Fruit fly (Drosophila melanogaster) whole organism, embryonic: ENCODE measurements around the gene CG7333.
A peak's percentile ranks its signal among the peaks of the same experiment; 100 is the strongest.

Experiments
- Atf3 ChIP-seq: fragments of 200-800 bp; sonication (Bioruptor generic); optimal IDR thresholded peaks from 3 replicates; lab custom pipeline; 2016; ENCODE audit warnings: missing biosample characterization, missing genetic modification characterization
- Atf6 ChIP-seq: fragments of 200-800 bp; sonication (Bioruptor generic); IDR thresholded peaks from 2 replicates; pipeline ENCODE4 v1.3.6; 2022; ENCODE audit warnings: missing biosample characterization, missing genetic modification characterization
- Bdp1 ChIP-seq: fragments of 200-800 bp; sonication (Bioruptor generic); optimal IDR thresholded peaks from 3 replicates; lab custom pipeline; 2016; ENCODE audit warnings: missing biosample characterization, missing genetic modification characterization
- Bgb ChIP-seq: fragments of 200-800 bp; sonication (Bioruptor generic); IDR thresholded peaks from 2 replicates; pipeline ENCODE4 v1.3.6; 2022; ENCODE audit warnings: missing biosample characterization, missing genetic modification characterization; ENCODE audit not compliant: partially characterized antibody
- CG12942 ChIP-seq: fragments of 200-800 bp; sonication (Bioruptor generic); optimal IDR thresholded peaks from 3 replicates; lab custom pipeline; 2016; ENCODE audit warnings: missing biosample characterization, missing genetic modification characterization
- CG13775 ChIP-seq: fragments of 200-800 bp; sonication (Bioruptor generic); optimal IDR thresholded peaks from 3 replicates; lab custom pipeline; 2017; ENCODE audit warnings: missing biosample characterization, mild to moderate bottlenecking, missing genetic modification characterization
- CG16813 ChIP-seq: fragments of 200-800 bp; sonication (Bioruptor generic); IDR thresholded peaks from 3 replicates; pipeline ENCODE4 v1.3.6; 2022; ENCODE audit warnings: missing biosample characterization, missing genetic modification characterization; ENCODE audit not compliant: partially characterized antibody
- CG17361 ChIP-seq: fragments of 200-800 bp; sonication (Bioruptor generic); IDR thresholded peaks from 3 replicates; pipeline ENCODE4 v1.3.6; 2022; ENCODE audit warnings: missing biosample characterization, missing genetic modification characterization
- CG17829 ChIP-seq: fragments of 200-800 bp; optimal IDR thresholded peaks from 2 replicates; lab custom pipeline; 2019; ENCODE audit warnings: missing biosample characterization, mild to moderate bottlenecking, missing genetic modification characterization, moderate library complexity
- CG2202 ChIP-seq: fragments of 200-800 bp; sonication (Bioruptor generic); optimal IDR thresholded peaks from 2 replicates; lab custom pipeline; 2018; ENCODE audit warnings: missing biosample characterization, mild to moderate bottlenecking, missing genetic modification characterization
- CG2678 ChIP-seq: fragments of 200-800 bp; sonication (Bioruptor generic); optimal IDR thresholded peaks from 3 replicates; lab custom pipeline; 2019; ENCODE audit warnings: missing biosample characterization, mild to moderate bottlenecking, missing genetic modification characterization, moderate library complexity
- CG3407 ChIP-seq: fragments of 200-800 bp; sonication (Bioruptor generic); optimal IDR thresholded peaks from 2 replicates; lab custom pipeline; 2018; ENCODE audit warnings: missing biosample characterization, mild to moderate bottlenecking, missing genetic modification characterization
- CG34224 ChIP-seq: fragments of 200-800 bp; sonication (Bioruptor generic); IDR thresholded peaks from 3 replicates; pipeline ENCODE4 v1.3.6; 2022; ENCODE audit warnings: missing biosample characterization, missing genetic modification characterization; ENCODE audit not compliant: partially characterized antibody
- CG34422 ChIP-seq: fragments of 200-800 bp; sonication (Bioruptor generic); IDR thresholded peaks from 3 replicates; pipeline ENCODE4 v1.3.6; 2022; ENCODE audit warnings: missing biosample characterization, missing genetic modification characterization
- CG3847 ChIP-seq: fragments of 200-800 bp; sonication (Bioruptor generic); IDR thresholded peaks from 2 replicates; pipeline ENCODE4 v1.3.6; 2022; ENCODE audit warnings: missing biosample characterization, missing genetic modification characterization
- CG43689 ChIP-seq: fragments of 200-800 bp; sonication (Bioruptor generic); IDR thresholded peaks from 2 replicates; pipeline ENCODE4 v1.3.6; 2022; ENCODE audit warnings: missing biosample characterization, missing genetic modification characterization
- CG4617 ChIP-seq: fragments of 200-800 bp; sonication (Bioruptor generic); optimal IDR thresholded peaks from 3 replicates; lab custom pipeline; 2016; ENCODE audit warnings: missing biosample characterization, missing genetic modification characterization, borderline replicate concordance
- CG6854 ChIP-seq: fragments of 200-800 bp; sonication (Bioruptor generic); optimal IDR thresholded peaks from 3 replicates; lab custom pipeline; 2017; ENCODE audit warnings: missing biosample characterization, mild to moderate bottlenecking, missing genetic modification characterization
- CG7357 ChIP-seq: fragments of 200-800 bp; sonication (Bioruptor generic); IDR thresholded peaks from 3 replicates; pipeline ENCODE4 v1.3.6; 2022; ENCODE audit warnings: missing biosample characterization, missing genetic modification characterization
- CG7745 ChIP-seq: fragments of 200-800 bp; sonication (Bioruptor generic); optimal IDR thresholded peaks from 2 replicates; lab custom pipeline; 2018; ENCODE audit warnings: missing biosample characterization, mild to moderate bottlenecking, missing genetic modification characterization, moderate library complexity
- CG8281 ChIP-seq: fragments of 200-800 bp; sonication (Bioruptor generic); optimal IDR thresholded peaks from 2 replicates; lab custom pipeline; 2018; ENCODE audit warnings: missing biosample characterization, mild to moderate bottlenecking, missing genetic modification characterization, moderate library complexity
- CG8290 ChIP-seq, 3 experiments: fragments of 200-800 bp; sonication (Bioruptor generic); optimal IDR thresholded peaks; 2 replicates each; lab custom pipeline; 2016 to 2019; ENCODE audit warnings: missing biosample characterization in 3 of 3, missing genetic modification characterization in 3 of 3, mild to moderate bottlenecking in 2 of 3, moderate library complexity in 1 of 3
- Dip2 ChIP-seq: fragments of 200-800 bp; sonication (Bioruptor generic); IDR thresholded peaks from 2 replicates; pipeline ENCODE4 v1.3.6; 2022; ENCODE audit warnings: missing biosample characterization, missing genetic modification characterization
- Dref ChIP-seq: fragments of 200-800 bp; sonication (Bioruptor generic); IDR thresholded peaks from 2 replicates; pipeline ENCODE4 v1.3.6; 2022; ENCODE audit warnings: missing biosample characterization, missing genetic modification characterization
- Fer3 ChIP-seq: fragments of 200-800 bp; sonication (Bioruptor generic); optimal IDR thresholded peaks from 2 replicates; lab custom pipeline; 2018; ENCODE audit warnings: missing biosample characterization, mild to moderate bottlenecking, missing genetic modification characterization, moderate library complexity
- HLH4C ChIP-seq: fragments of 200-800 bp; sonication (Bioruptor generic); IDR thresholded peaks from 3 replicates; pipeline ENCODE4 v1.3.6; 2022; ENCODE audit warnings: missing biosample characterization, missing genetic modification characterization; ENCODE audit not compliant: partially characterized antibody
- Hmx ChIP-seq: fragments of 200-800 bp; sonication (Bioruptor generic); optimal IDR thresholded peaks from 2 replicates; lab custom pipeline; 2016; ENCODE audit warnings: missing biosample characterization, missing genetic modification characterization
- Mrtf ChIP-seq: fragments of 200-800 bp; sonication (Bioruptor generic); IDR thresholded peaks from 3 replicates; pipeline ENCODE4 v1.3.6; 2022; ENCODE audit warnings: missing biosample characterization, missing genetic modification characterization
- Nf-YA ChIP-seq: fragments of 200-800 bp; sonication (Bioruptor generic); IDR thresholded peaks from 2 replicates; pipeline ENCODE4 v1.3.6; 2022; ENCODE audit warnings: missing biosample characterization, missing genetic modification characterization
- Pdp1 ChIP-seq, 2 experiments: fragments of 200-800 bp; sonication (Bioruptor generic); optimal IDR thresholded peaks; 3 replicates each; lab custom pipeline; 2016; ENCODE audit warnings: missing biosample characterization in 2 of 2, missing genetic modification characterization in 2 of 2, mild to moderate bottlenecking in 1 of 2, moderate library complexity in 1 of 2
- Scr ChIP-seq: fragments of 200-800 bp; sonication (Bioruptor generic); IDR thresholded peaks from 2 replicates; pipeline ENCODE4 v1.3.6; 2022; ENCODE audit warnings: missing biosample characterization, missing genetic modification characterization; ENCODE audit not compliant: partially characterized antibody
- TFAM ChIP-seq: fragments of 200-800 bp; sonication (Bioruptor generic); optimal IDR thresholded peaks from 2 replicates; lab custom pipeline; 2017; ENCODE audit warnings: missing biosample characterization, missing genetic modification characterization, inconsistent platforms
- chinmo ChIP-seq: fragments of 200-800 bp; sonication (Bioruptor generic); IDR thresholded peaks from 4 replicates; pipeline ENCODE4 v1.3.6; 2022; ENCODE audit warnings: missing biosample characterization, missing genetic modification characterization; ENCODE audit not compliant: partially characterized antibody
- crp ChIP-seq, 2 experiments: fragments of 200-800 bp; sonication (Bioruptor generic); optimal IDR thresholded peaks; 2 replicates in 1 of 2; 3 replicates in 1 of 2; lab custom pipeline; 2017; ENCODE audit warnings: missing biosample characterization in 2 of 2, missing genetic modification characterization in 2 of 2, mild to moderate bottlenecking in 1 of 2, moderate library complexity in 1 of 2
- emc ChIP-seq: fragments of 200-800 bp; sonication (Bioruptor generic); optimal IDR thresholded peaks from 2 replicates; lab custom pipeline; 2016; ENCODE audit warnings: missing biosample characterization, missing genetic modification characterization
- fd96Cb ChIP-seq: fragments of 200-800 bp; sonication (Bioruptor generic); optimal IDR thresholded peaks from 2 replicates; lab custom pipeline; 2018; ENCODE audit warnings: missing biosample characterization, mild to moderate bottlenecking, missing genetic modification characterization, moderate library complexity
- gt ChIP-seq: fragments of 200-800 bp; sonication (Bioruptor generic); IDR thresholded peaks from 2 replicates; pipeline ENCODE4 v1.3.6; 2022; ENCODE audit warnings: missing biosample characterization, missing genetic modification characterization
- hb ChIP-seq: fragments of 200-800 bp; sonication (Bioruptor generic); IDR thresholded peaks from 3 replicates; pipeline ENCODE4 v1.3.6; 2022; ENCODE audit warnings: missing biosample characterization, missing genetic modification characterization; ENCODE audit not compliant: partially characterized antibody
- hbn ChIP-seq: fragments of 200-800 bp; sonication (Bioruptor generic); IDR thresholded peaks from 2 replicates; pipeline ENCODE4 v1.3.6; 2022; ENCODE audit warnings: missing biosample characterization, missing genetic modification characterization; ENCODE audit not compliant: partially characterized antibody
- pan ChIP-seq, 4 experiments: fragments of >200 bp in 3 of 4; fragments of 200-800 bp in 1 of 4; sonication (Bioruptor generic) in 1 of 4; optimal IDR thresholded peaks in 3 of 4; IDR thresholded peaks in 1 of 4; 2 replicates each; pipeline versions ENCODE4 v1.3.6 to Lab custom; 2017 to 2022; ENCODE audit warnings: missing biosample characterization in 2 of 4, missing genetic modification characterization in 2 of 4, mixed read lengths in 1 of 4
- peb ChIP-seq: fragments of 200-800 bp; sonication (Bioruptor generic); IDR thresholded peaks from 2 replicates; pipeline ENCODE4 v1.3.6; 2022; ENCODE audit warnings: missing biosample characterization, missing genetic modification characterization
- phol ChIP-seq: fragments of 200-800 bp; sonication (Bioruptor generic); optimal IDR thresholded peaks from 3 replicates; lab custom pipeline; 2018; ENCODE audit warnings: missing biosample characterization, mild to moderate bottlenecking, missing genetic modification characterization, moderate library complexity
- sna ChIP-seq: fragments of 200-800 bp; sonication (Bioruptor generic); IDR thresholded peaks from 2 replicates; pipeline ENCODE4 v1.3.6; 2022; ENCODE audit warnings: missing biosample characterization, missing genetic modification characterization; ENCODE audit not compliant: partially characterized antibody
- trem ChIP-seq: fragments of 200-800 bp; optimal IDR thresholded peaks from 3 replicates; lab custom pipeline; 2019; ENCODE audit warnings: missing biosample characterization, mild to moderate bottlenecking, missing genetic modification characterization, moderate library complexity
- vnd ChIP-seq: fragments of 200-800 bp; sonication (Bioruptor generic); IDR thresholded peaks from 3 replicates; pipeline ENCODE4 v1.3.6; 2022; ENCODE audit warnings: missing biosample characterization, missing genetic modification characterization; ENCODE audit not compliant: partially characterized antibody
- vvl ChIP-seq: fragments of 200-800 bp; sonication (Bioruptor generic); IDR thresholded peaks from 2 replicates; pipeline ENCODE4 v1.3.6; 2022; ENCODE audit warnings: missing biosample characterization, missing genetic modification characterization
- wdn ChIP-seq: fragments of 200-800 bp; sonication (Bioruptor generic); IDR thresholded peaks from 2 replicates; pipeline ENCODE4 v1.3.6; 2022; ENCODE audit warnings: missing biosample characterization, missing genetic modification characterization
- z ChIP-seq: fragments of 200-800 bp; sonication (Bioruptor generic); IDR thresholded peaks from 3 replicates; pipeline ENCODE4 v1.3.6; 2022; ENCODE audit warnings: missing biosample characterization, missing genetic modification characterization

Gene CG7333

dm6 chr3R:19642893-19643270 is 42.4 kb downstream of the CG7333 start (continued):
- TF ChIP-seq Atf3 (GFP tag; lab: Kevin White, UChicago), result no peak
- 0 out of 2 replicates have a peak, but pooled peaks have one; percentile 12 for TF ChIP-seq CG3847 (GFP tag; lab: Robert Waterston, UW)
- TF ChIP-seq Dip2 (GFP tag; lab: Robert Waterston, UW), result no peak
- TF ChIP-seq CG17361, result peak; percentile 47; the same call in 1 of the 3 replicates
- TF ChIP-seq Mrtf (GFP tag; lab: Robert Waterston, UW), result 0 out of 3 replicates have a peak, but pooled peaks have one; percentile 26
- peak; percentile 69 for TF ChIP-seq CG16813 (GFP tag; lab: Robert Waterston, UW)
- peak; percentile 39; the same call in 1 of the 2 replicates for TF ChIP-seq vvl
- peak; percentile 67; the same call in 1 of the 3 replicates for TF ChIP-seq vnd
- peak; percentile 70 for TF ChIP-seq hbn
- peak; percentile 77 for TF ChIP-seq Scr (GFP tag; lab: Robert Waterston, UW)
- peak; percentile 82 for TF ChIP-seq sna (GFP tag; lab: Robert Waterston, UW)
- 0 out of 3 replicates have a peak, but pooled peaks have one; percentile 7 for TF ChIP-seq CG34422 (GFP tag; lab: Robert Waterston, UW)
- no peak for TF ChIP-seq Nf-YA
- TF ChIP-seq pan (optimal IDR thresholded peaks at IDR 0.05; lab: Kevin White, UChicago), result no peak
- TF ChIP-seq pan (GFP tag; optimal IDR thresholded peaks at IDR 0.05 in 1 of 2, IDR thresholded peaks at IDR 0.05 in 1 of 2), result peak in 1 of 2 experiments; percentile 31
- TF ChIP-seq CG12942 (GFP tag; lab: Kevin White, UChicago), result no peak
- TF ChIP-seq TFAM (GFP tag; lab: Kevin White, UChicago), result no peak
- TF ChIP-seq Bgb (GFP tag; lab: Robert Waterston, UW), result peak; percentile 85
- no peak for TF ChIP-seq fd96Cb (tag; lab: Kevin White, UChicago)
- TF ChIP-seq CG13775 (GFP tag; lab: Kevin White, UChicago), result no peak
- no peak for TF ChIP-seq gt
- TF ChIP-seq peb (GFP tag; lab: Robert Waterston, UW), result no peak
- no peak for TF ChIP-seq trem
- TF ChIP-seq emc (GFP tag; lab: Kevin White, UChicago), result no peak
- no peak for TF ChIP-seq CG7357
- TF ChIP-seq CG17829 (tag; lab: Kevin White, UChicago), result no peak
- TF ChIP-seq Atf6 (GFP tag; lab: Robert Waterston, UW), result no peak
- no peak for TF ChIP-seq CG2202 (tag; lab: Kevin White, UChicago)
- peak; percentile 69; the same call in 2 of the 3 replicates for TF ChIP-seq hb (GFP tag; lab: Robert Waterston, UW)
- TF ChIP-seq CG7745 (tag; lab: Kevin White, UChicago), result no peak
- no peak for TF ChIP-seq CG4617 (GFP tag; lab: Kevin White, UChicago)
- no peak for TF ChIP-seq CG8281 (tag; lab: Kevin White, UChicago)
- TF ChIP-seq z (GFP tag; lab: Robert Waterston, UW), result no peak
- TF ChIP-seq CG8290 (GFP tag; optimal IDR thresholded peaks at IDR 0.05; lab: Kevin White, UChicago), result no peak
- peak in 1 of 2 experiments; percentile 13 for TF ChIP-seq CG8290 (tag; optimal IDR thresholded peaks at IDR 0.05; lab: Kevin White, UChicago)
- TF ChIP-seq Bdp1 (GFP tag; lab: Kevin White, UChicago), result no peak
- no peak for TF ChIP-seq CG43689 (GFP tag; lab: Robert Waterston, UW)
- peak; percentile 62 for TF ChIP-seq CG34224
- peak; percentile 80; the same call in 3 of the 4 replicates for TF ChIP-seq chinmo (GFP tag; lab: Robert Waterston, UW)
- TF ChIP-seq CG6854 (GFP tag; lab: Kevin White, UChicago), result no peak
- peak; percentile 25 for TF ChIP-seq Fer3 (tag; lab: Kevin White, UChicago)
- TF ChIP-seq Pdp1 (GFP tag; optimal IDR thresholded peaks at IDR 0.05; lab: Kevin White, UChicago), result peak in 1 of 2 experiments; percentile 7
- no peak for TF ChIP-seq CG3407
- TF ChIP-seq wdn, result no peak
- TF ChIP-seq crp (GFP tag; optimal IDR thresholded peaks at IDR 0.05; lab: Kevin White, UChicago), result peak; percentile 19 to 79
- peak; percentile 53; the same call in 1 of the 3 replicates for TF ChIP-seq HLH4C (GFP tag; lab: Robert Waterston, UW)
- TF ChIP-seq Hmx (GFP tag; lab: Kevin White, UChicago), result no peak
- peak; percentile 34 for TF ChIP-seq Dref (GFP tag; lab: Robert Waterston, UW)
- peak; percentile 7 for TF ChIP-seq phol (tag; lab: Kevin White, UChicago)
- no peak for TF ChIP-seq CG2678
